Worm (Caenorhabditis elegans) whole organism, L2 larva: ENCODE measurements around the gene srx-9.

Experiments used
- ZK546.5 ChIP-seq: sonication (generic microtip); optimal IDR thresholded peaks from 2 replicates; lab custom pipeline; 2017; ENCODE audit warnings: missing biosample characterization, missing genetic modification characterization
- lsy-2 ChIP-seq, 2 experiments: fragments of 150-350 bp in 1 of 2; sonication (generic microtip) in 1 of 2; optimal IDR thresholded peaks; 2 replicates each; lab custom pipeline; 2014 to 2017; ENCODE audit warnings: missing biosample characterization in 2 of 2, missing genetic modification characterization in 2 of 2
- nhr-12 ChIP-seq: fragments of 150-350 bp; optimal IDR thresholded peaks from 2 replicates; lab custom pipeline; 2014; ENCODE audit warnings: missing biosample characterization, missing genetic modification characterization
- unc-39 ChIP-seq: fragments of 150-350 bp; optimal IDR thresholded peaks from 2 replicates; lab custom pipeline; 2014; ENCODE audit warnings: missing biosample characterization, missing genetic modification characterization

DNA sequence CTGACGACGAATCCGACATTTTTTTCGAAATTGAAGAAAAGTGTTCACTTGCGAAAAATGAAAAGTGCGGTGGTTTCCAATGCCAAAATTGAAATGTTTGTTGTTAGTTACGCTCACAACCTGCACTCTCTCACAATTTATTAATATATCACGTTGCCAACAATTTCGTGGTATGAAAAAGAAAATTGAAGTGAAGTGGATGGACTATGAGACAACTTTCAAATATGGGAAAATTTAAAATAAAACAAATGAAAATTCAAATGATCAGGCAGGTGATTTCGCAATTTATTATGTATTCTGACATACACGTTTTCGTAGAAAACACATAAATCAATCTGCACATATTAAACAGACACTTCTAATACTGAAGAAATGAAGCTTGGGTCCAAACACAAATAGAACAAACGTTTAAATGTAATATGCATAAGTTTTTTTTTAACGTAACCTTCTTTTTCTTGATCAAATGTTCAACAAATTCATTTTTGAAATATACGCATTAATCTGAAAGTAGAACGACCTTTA lies 9.1 kb downstream of the srx-9 start, which contains the start of gene srp-6:
- TF ChIP-seq ZK546.5 (no peak), nhr-12 (tag; lab: Kevin White, UChicago) (no peak), unc-39 (tag; lab: Kevin White, UChicago) (no peak), lsy-2 (tag; optimal IDR thresholded peaks at IDR 0.05; lab: Kevin White, UChicago) (no peak)
